Fruit fly (Drosophila melanogaster): ENCODE data around the gene Acox3.
A peak's percentile ranks its signal among the peaks of the same experiment; 100 is the strongest.

The Acox3 gene

dm6 chr2L:6488676-6489140 is 40.5 kb upstream of the Acox3 start, which contains the start of the genes KFase and epsilonCOP (continued):
- TF ChIP-seq CG31388 (GFP tag; optimal IDR thresholded peaks at IDR 0.05) (no peak), Mad (GFP tag; optimal IDR thresholded peaks at IDR 0.05) (peak; percentile 37), HmgZ (tag; optimal IDR thresholded peaks at IDR 0.05) (peak; percentile 45), CG6854 (GFP tag; optimal IDR thresholded peaks at IDR 0.05) (no peak), klu (GFP tag; IDR thresholded peaks at IDR 0.05) (no peak), Hr39 (optimal IDR thresholded peaks at IDR 0.05) (no peak), Sox102F (GFP tag; optimal IDR thresholded peaks at IDR 0.05) (peak; percentile 43), mld (GFP tag; IDR thresholded peaks at IDR 0.05; ENCODE audit: partially characterized antibody) (no peak), CG1792 (GFP tag; optimal IDR thresholded peaks at IDR 0.05) (peak; percentile 40), bbx (GFP tag; IDR thresholded peaks at IDR 0.05; ENCODE audit: partially characterized antibody) (peak; percentile 62; the same call in 1 of the 2 replicates), H2.0 (GFP tag; IDR thresholded peaks at IDR 0.05) (peak; percentile 26; the same call in 1 of the 2 replicates), CG7745 (tag; optimal IDR thresholded peaks at IDR 0.05) (peak; percentile 95), wek (GFP tag; optimal IDR thresholded peaks at IDR 0.05) (no peak), CG9876 (GFP tag; optimal IDR thresholded peaks at IDR 0.05) (peak; percentile 40), CG7987 (GFP tag; optimal IDR thresholded peaks at IDR 0.05) (peak; percentile 43), Mrtf (GFP tag; IDR thresholded peaks at IDR 0.05) (no peak), CG3726 (GFP tag; IDR thresholded peaks at IDR 0.05) (no peak), MESR4 (GFP tag; optimal IDR thresholded peaks at IDR 0.05) (no peak), gcm (GFP tag; optimal IDR thresholded peaks at IDR 0.05) (peak; percentile 49), CG14050 (GFP tag; IDR thresholded peaks at IDR 0.05) (0 out of 3 replicates have a peak, but pooled peaks have one; percentile 26), luna (GFP tag; optimal IDR thresholded peaks at IDR 0.05) (no peak), Abd-B (GFP tag; optimal IDR thresholded peaks at IDR 0.05) (peak; percentile 52), CG4854 (GFP tag; optimal IDR thresholded peaks at IDR 0.05) (peak; percentile 42), CG8290 (GFP tag; optimal IDR thresholded peaks at IDR 0.05) (peak; percentile 95), CG8290 (tag; optimal IDR thresholded peaks at IDR 0.05) (peak; percentile 68 to 92), CG17359 (tag; optimal IDR thresholded peaks at IDR 0.05) (peak; percentile 43), CG8478 (optimal IDR thresholded peaks at IDR 0.05) (no peak), CG16813 (GFP tag; IDR thresholded peaks at IDR 0.05; ENCODE audit: partially characterized antibody) (peak; percentile 68), pum (GFP tag; optimal IDR thresholded peaks at IDR 0.05) (no peak), psq (GFP tag; optimal IDR thresholded peaks at IDR 0.05) (no peak), sd (tag; optimal IDR thresholded peaks at IDR 0.05) (peak; percentile 63), CG4282 (GFP tag; optimal IDR thresholded peaks at IDR 0.05) (no peak), CG30020 (tag; optimal IDR thresholded peaks at IDR 0.05) (peak; percentile 64), en (GFP tag; optimal IDR thresholded peaks at IDR 0.05) (no peak), CG33557 (GFP tag; optimal IDR thresholded peaks at IDR 0.05) (peak; percentile 44), pzg (GFP tag; optimal IDR thresholded peaks at IDR 0.05) (peak; percentile 62), Adf1 (GFP tag; IDR thresholded peaks at IDR 0.05) (peak; percentile 14; the same call in 1 of the 2 replicates), vnd (GFP tag; IDR thresholded peaks at IDR 0.05; ENCODE audit: partially characterized antibody) (peak; percentile 58), az2 (GFP tag; optimal IDR thresholded peaks at IDR 0.05) (peak; percentile 14), CG17186 (GFP tag; optimal IDR thresholded peaks at IDR 0.05) (peak; percentile 5), CG12155 (GFP tag; optimal IDR thresholded peaks at IDR 0.05) (peak; percentile 58), CG17829 (tag; optimal IDR thresholded peaks at IDR 0.05) (peak; percentile 74), gcm2 (GFP tag; optimal IDR thresholded peaks at IDR 0.05) (no peak), CG32767 (GFP tag; IDR thresholded peaks at IDR 0.05) (no peak), CG10959 (GFP tag; IDR thresholded peaks at IDR 0.05) (no peak), vfl (GFP tag; optimal IDR thresholded peaks at IDR 0.05) (peak; percentile 60), dmrt11E (tag; optimal IDR thresholded peaks at IDR 0.05) (no peak), nau (GFP tag; optimal IDR thresholded peaks at IDR 0.05) (no peak), CG14710 (tag; optimal IDR thresholded peaks at IDR 0.05) (peak; percentile 89), pros (GFP tag; optimal IDR thresholded peaks at IDR 0.05) (no peak), CG13894 (tag; optimal IDR thresholded peaks at IDR 0.05) (peak; percentile 60)

All from whole organism, embryonic.